Worm (Caenorhabditis elegans): Measurements from ENCODE around the gene C14B4.2.
"Not testable (repeated sequence)": the region's sequence is repeated elsewhere in the genome, so short reads cannot be mapped to it uniquely, and the experiment has no call there.

The C14B4.2 gene

DNA sequence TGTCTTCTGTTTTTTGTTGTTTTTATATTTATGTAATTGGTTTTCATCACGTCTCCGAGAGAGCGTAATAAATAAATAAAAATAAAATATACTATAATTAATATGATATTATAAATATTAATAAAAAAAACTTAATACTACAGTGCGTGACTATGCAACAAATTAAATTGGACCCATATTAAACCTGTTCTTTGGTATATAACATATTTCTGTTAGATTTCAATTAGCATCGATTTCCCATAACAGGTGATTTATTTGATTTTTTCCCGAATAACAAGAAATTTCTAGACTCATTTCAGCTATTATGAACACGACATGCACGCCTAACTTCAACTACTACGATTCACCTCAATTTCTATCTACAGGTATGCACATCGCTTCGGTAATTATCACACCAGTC lies 45.4 kb downstream of the C14B4.2 start, which contains the start of gene srh-208:
srh-208 (plus strand) TSS at position 301 of the 400 bp plus-strand sequence.
- not testable (repeated sequence) for TF ChIP-seq W03F9.2, dao-5, him-1 (tag; optimal IDR thresholded peaks at IDR 0.05)

DNA sequence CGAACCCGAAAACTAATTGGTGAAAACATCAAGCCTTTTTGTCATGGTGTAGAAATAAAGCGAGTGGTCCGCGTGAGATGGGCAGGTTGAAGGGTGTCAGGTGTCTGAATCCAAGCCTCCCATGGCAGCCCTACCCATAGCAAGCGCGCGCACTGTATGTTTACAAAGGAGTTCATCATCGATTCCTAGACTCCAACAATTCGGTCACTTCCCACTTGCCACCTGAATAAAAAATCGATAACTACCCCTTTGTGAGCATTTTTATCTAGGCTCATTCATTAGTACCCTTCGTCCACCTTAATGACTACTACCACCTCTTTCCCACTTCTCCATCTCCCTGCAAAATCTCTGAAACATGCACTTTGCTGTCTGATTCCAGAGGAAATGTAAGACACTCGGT lies 49.5 kb downstream of the C14B4.2 start, which contains the start of gene fbxb-64:
fbxb-64 (plus strand) TSS at position 301 of the 400 bp plus-strand sequence.
- TF ChIP-seq W03F9.2 (tag; optimal IDR thresholded peaks at IDR 0.05) = no peak
- TF ChIP-seq dao-5 (tag; optimal IDR thresholded peaks at IDR 0.05) = no peak
- TF ChIP-seq him-1 (tag; optimal IDR thresholded peaks at IDR 0.05) = no peak

DNA sequence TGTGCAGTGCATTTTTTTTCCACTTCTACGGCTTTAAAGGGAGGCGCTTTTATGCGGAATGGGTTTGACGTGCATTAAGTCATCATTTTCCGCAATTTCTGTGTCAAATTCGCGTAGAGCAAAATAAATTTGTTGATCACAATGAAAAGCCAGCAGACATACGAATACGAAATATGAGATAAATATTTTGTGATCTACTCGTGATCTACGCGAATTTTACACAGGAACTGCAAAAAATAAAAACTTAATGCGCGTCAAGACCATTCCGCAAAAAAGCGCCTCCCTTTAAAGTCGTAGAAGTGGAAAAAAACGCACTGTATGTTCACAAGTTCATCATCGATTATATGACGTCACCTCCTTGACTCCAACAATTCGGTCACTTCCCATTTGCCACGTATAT lies 51.1 kb downstream of the C14B4.2 start, which contains the start of gene C43D7.8:
C43D7.8 (minus strand) TSS at position 101 of the 400 bp plus-strand sequence.
- no peak for TF ChIP-seq him-1 (tag; optimal IDR thresholded peaks at IDR 0.05)
- TF ChIP-seq dao-5 (tag; optimal IDR thresholded peaks at IDR 0.05) = no peak
- no peak for TF ChIP-seq W03F9.2 (tag; optimal IDR thresholded peaks at IDR 0.05)

DNA sequence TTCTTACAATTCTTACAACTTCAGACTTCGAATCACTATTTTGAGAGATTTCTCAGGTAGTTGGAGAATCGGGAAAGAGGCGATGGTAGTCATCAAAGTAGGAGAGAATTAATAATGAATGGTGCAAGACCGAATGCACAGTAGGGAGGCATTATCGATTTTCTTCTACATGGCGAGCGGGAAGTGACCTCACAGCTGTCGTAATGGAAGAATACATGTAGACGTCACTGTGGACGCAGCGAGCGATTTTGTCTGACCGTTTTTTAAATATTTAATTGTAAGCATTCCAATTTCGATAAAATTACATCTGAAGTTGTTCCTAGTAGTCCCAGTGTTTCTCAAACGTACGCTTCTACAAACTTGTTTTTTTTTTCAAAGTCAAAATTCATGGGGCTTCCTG lies 52.9 kb downstream of the C14B4.2 start, which contains the start of gene F55C9.11:
F55C9.11 (minus strand) TSS at position 101 of the 400 bp plus-strand sequence.
- TF ChIP-seq him-1 (tag; optimal IDR thresholded peaks at IDR 0.05) (no peak), W03F9.2 (tag; optimal IDR thresholded peaks at IDR 0.05) (no peak), dao-5 (tag; optimal IDR thresholded peaks at IDR 0.05) (no peak)

DNA sequence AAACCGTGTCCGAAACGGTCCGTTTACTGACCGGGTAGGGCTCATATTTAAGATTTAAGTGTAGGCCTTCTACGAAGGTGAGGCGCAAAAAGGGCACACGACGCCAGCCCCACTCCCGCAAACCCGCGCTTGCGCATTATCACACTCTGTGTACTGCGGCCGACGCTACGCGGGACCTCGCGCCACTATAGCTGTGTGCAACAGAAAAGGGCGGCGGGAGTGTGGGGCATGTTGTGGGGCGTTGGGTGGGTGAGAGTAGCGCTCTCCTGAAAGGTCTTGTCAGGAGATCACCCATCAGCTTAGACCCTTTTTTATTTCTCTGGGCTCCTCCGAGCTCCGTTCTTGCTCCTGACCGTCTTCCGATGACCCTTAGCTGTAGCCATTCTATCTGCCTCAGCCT lies 54.3 kb downstream of the C14B4.2 start:
- TF ChIP-seq W03F9.2 (tag; optimal IDR thresholded peaks at IDR 0.05) (no peak), him-1 (tag; optimal IDR thresholded peaks at IDR 0.05) (no peak), dao-5 (tag; optimal IDR thresholded peaks at IDR 0.05) (no peak)

DNA sequence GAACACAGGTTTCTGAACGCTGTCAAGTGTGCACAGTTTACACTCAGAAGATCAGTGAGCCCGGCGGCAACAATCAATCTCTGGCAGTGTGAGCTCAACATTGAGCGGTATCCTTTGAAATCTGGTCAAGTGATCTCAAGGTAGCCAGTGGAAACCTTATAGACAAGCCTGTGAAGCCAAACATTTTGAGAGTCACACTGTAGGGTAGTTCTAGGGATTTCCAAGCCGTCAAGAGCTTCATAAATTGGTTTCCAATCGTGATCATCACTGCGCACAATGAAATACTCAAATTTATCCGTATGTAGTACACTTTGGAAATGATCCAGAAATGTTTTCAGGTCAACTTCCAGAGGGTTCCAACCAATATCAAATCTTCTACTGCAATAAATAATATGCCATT lies 55.6 kb downstream of the C14B4.2 start, which contains the start of gene F55C9.15:
F55C9.15 (minus strand) TSS at position 101 of the 400 bp plus-strand sequence.
- TF ChIP-seq dao-5 (tag; optimal IDR thresholded peaks at IDR 0.05) = no peak
- no peak for TF ChIP-seq him-1 (tag; optimal IDR thresholded peaks at IDR 0.05)
- TF ChIP-seq W03F9.2 (tag; optimal IDR thresholded peaks at IDR 0.05) = no peak

DNA sequence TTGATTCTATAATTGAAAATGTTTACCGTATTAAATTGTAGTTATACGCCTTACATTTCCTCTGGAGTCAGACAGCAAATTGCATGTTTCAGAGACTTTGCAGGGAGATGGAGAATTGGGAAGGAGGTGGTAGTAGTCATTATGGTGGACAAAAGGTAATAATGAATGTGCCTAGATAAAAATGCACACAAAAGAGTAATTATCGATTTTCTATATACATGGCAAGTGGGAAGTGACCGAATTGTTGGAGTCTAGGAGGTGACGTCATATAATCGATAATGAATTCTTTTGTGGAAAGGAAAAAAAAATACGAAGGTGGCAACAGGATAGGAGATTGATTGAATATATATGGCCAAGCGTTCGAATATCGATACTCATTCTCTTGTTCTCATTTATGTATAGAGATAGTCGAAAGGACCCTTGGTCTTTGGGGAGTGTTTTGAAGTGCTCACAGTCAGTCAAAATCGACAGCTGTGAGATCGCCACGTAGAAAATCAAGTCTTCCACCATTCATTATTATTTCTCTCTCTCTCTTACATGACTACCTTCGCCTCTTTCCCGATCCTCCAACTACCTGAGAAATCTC lies 58.8 kb downstream of the C14B4.2 start, which contains the start of the genes fbxb-63 and fbxb-61:
fbxb-63 (minus strand) TSS at position 142 of the 586 bp plus-strand sequence.
fbxb-61 (plus strand) TSS at position 536 of the 586 bp plus-strand sequence.
- no peak for TF ChIP-seq him-1 (tag; optimal IDR thresholded peaks at IDR 0.05)
- TF ChIP-seq dao-5 (tag; optimal IDR thresholded peaks at IDR 0.05) = no peak
- TF ChIP-seq W03F9.2 (tag; optimal IDR thresholded peaks at IDR 0.05) = no peak

DNA sequence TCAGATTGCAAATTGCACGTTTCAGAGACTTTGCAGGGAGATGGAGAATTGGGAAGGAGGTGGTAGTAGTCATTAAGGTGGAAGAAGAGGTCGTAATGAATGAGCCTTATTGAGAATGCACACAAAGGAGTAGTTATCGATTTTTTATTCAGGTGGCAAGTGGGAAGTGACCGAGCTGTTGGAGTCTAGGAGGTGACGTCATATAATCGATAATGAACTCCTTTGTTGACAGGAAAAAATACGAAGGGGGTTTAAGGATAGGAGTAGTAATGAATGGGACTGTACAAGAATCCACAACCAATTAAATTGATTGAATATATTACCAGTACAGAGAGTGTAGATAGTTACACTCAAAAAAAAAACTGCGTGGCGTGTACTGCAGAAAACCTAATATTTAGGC lies 60.5 kb downstream of the C14B4.2 start, which contains the start of gene fbxb-62:
fbxb-62 (minus strand) TSS at position 101 of the 400 bp plus-strand sequence.
- no peak for TF ChIP-seq W03F9.2 (tag; optimal IDR thresholded peaks at IDR 0.05)
- no peak for TF ChIP-seq dao-5 (tag; optimal IDR thresholded peaks at IDR 0.05)
- no peak for TF ChIP-seq him-1 (tag; optimal IDR thresholded peaks at IDR 0.05)

DNA sequence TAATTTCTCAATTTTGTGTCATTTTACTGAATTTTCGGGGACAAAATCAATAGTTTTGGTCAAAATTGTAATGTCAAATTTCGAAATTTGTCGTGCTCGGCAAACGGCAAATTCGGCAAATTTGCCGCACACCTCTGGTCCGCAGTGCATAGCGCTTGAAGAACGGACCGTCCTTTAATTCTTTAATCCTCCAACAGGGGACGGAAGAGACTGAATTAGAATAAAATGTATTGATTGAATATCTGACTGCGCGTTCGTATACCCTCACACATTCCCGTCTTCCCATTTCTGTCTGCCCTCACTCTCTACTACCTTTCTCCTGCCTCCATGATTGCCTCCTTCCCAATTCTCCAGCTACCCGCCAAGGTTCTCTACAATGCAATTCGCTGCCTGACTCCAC lies 63.2 kb downstream of the C14B4.2 start, which contains the start of gene F55C9.14:
F55C9.14 (plus strand) TSS at position 301 of the 400 bp plus-strand sequence.
- TF ChIP-seq W03F9.2 (tag; optimal IDR thresholded peaks at IDR 0.05) = no peak
- TF ChIP-seq dao-5 (tag; optimal IDR thresholded peaks at IDR 0.05) = no peak
- TF ChIP-seq him-1 (tag; optimal IDR thresholded peaks at IDR 0.05) = no peak

DNA sequence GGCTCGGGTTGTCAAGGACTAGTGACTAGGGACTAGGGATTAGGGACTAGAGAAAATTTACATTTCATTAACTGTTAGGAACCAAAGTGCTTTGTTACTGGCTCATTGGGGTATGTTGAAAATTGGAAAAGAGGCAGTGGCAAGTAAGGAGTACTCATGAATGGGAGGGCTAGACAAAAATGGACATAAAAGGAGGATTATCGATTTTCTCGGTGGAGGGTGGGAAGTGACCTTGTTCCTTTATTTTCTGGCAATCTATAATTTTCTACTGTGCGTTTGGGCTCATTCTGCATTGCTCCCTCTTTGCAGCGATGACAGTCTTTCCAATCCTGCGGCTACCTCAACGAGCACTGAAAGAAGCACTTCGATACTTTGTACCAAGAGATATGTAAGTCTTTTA lies 65.0 kb downstream of the C14B4.2 start, which contains the start of gene fbxb-60:
fbxb-60 (plus strand) TSS at position 301 of the 400 bp plus-strand sequence.
- no peak for TF ChIP-seq W03F9.2 (tag; optimal IDR thresholded peaks at IDR 0.05)
- TF ChIP-seq dao-5 (tag; optimal IDR thresholded peaks at IDR 0.05) = no peak
- no peak for TF ChIP-seq him-1 (tag; optimal IDR thresholded peaks at IDR 0.05)

DNA sequence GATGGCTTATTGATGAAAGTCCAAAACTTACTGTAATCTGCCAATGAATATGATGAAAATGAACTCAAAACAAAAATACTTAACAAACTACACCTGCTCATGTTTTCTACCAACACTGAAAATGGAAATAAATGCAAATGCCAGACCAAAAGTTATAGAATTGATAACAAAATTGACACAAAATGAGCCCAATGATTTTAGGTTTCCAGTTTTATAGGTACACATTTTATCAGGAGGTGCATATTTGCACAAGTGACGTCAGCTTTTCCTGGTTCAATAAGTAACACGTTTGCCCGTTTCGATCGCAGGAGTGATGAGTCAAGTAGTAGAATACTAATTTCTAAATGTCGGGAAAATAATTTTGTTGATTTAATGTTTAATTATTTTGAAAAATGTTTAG lies 65.7 kb downstream of the C14B4.2 start, which contains the start of gene F55C9.6:
F55C9.6 (minus strand) TSS at position 101 of the 400 bp plus-strand sequence.
- TF ChIP-seq W03F9.2 (tag; optimal IDR thresholded peaks at IDR 0.05) (no peak), him-1 (tag; optimal IDR thresholded peaks at IDR 0.05) (no peak), dao-5 (tag; optimal IDR thresholded peaks at IDR 0.05) (no peak)

DNA sequence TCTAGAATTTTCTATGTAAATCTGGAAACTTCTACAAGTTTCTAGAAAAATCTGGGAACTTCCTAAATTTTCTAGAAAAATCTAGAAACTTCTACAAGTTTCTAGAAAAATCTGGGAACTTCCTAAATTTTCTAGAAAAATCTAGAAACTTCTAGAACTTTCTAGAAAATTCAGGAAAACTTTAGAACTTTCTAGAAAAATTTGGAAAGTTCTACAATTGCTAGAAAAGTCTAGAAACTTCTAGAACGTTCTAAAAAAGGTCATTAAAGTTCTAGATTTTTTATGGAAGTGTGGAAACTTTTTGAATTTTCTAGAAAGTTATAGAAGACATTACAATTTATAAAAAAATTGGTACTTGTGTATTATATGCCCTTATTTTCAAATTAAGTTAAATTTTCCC lies 69.4 kb downstream of the C14B4.2 start, which contains the start of gene F55C9.5:
F55C9.5 (minus strand) TSS at position 101 of the 400 bp plus-strand sequence.
- no peak for TF ChIP-seq dao-5 (tag; optimal IDR thresholded peaks at IDR 0.05)

DNA sequence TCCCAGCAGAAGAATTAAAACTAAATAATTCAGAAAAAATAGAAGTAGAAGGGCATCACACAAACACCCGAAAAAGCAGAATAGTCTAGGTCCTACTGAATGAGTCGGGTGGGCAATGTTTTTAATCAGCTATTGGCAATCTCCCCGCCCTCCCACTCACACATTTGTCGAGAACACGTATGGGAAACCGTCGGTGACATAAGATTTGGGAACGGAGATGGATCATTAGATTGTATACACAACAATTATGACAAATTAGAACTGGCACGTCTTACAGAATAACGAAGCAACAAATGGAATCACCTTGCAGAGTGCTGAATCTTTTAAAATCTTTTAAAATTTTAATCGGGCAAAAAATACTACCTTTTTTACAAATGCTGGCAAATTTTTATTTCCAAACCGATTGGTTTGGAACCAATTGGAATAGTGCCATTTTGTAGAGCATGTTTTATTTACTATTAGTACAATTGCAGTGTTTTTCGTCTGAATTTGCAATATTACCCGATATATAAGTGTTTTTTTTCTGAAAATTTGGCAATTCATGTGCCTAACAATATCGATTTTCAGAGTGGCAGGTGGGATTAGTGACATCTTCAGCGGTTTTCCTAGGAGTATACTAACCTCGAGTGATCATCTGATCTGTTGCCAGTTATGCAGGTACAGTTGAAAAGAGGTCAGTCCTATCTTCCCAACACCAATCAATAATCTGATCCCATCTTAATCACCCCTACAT lies 74.2 kb downstream of the C14B4.2 start, which contains the start of the genes F55C9.3 and fbxb-57:
F55C9.3 (minus strand) TSS at position 101 of the 733 bp plus-strand sequence.
fbxb-57 (plus strand) TSS at position 683 of the 733 bp plus-strand sequence.
- TF ChIP-seq him-1 (tag; optimal IDR thresholded peaks at IDR 0.05) = no peak
- TF ChIP-seq dao-5 (tag; optimal IDR thresholded peaks at IDR 0.05) = no peak
- TF ChIP-seq W03F9.2 (tag; optimal IDR thresholded peaks at IDR 0.05) = no peak

Measured in whole organism, L4/young adult.